Worm (Caenorhabditis elegans) whole organism, L4/young adult: Measurements from ENCODE around the gene Y51A2B.4.

ENCODE experiments used
- dao-5 ChIP-seq: sonication (generic microtip); optimal IDR thresholded peaks from 2 replicates; lab custom pipeline; 2016; ENCODE audit warnings: missing genotype, missing genetic modification characterization, moderate library complexity, missing compliant biosample characterization
- him-1 ChIP-seq: sonication (generic microtip); optimal IDR thresholded peaks from 2 replicates; lab custom pipeline; 2016; ENCODE audit warnings: missing genotype, missing genetic modification reagents, missing genetic modification characterization, missing compliant biosample characterization

DNA sequence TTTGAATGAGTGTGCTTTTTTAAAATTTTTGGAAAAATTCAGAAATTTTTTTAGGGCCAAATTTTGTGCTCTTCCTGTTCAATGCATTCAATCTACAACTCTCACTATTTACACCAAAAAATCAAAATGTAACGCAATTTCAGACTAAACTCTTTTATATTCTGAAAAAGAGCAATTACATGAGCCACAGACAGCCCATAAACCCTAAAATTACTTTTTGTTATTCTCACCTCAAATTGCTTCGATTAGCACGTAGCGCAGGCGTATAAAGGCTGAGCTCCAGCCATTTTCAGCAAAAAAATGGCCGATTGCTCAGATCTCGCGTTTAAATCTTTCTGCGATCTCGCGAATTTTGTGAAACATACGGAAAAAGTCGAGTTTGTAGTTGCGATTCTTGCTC is 42.5 kb upstream of the Y51A2B.4 start, which contains the start of gene srw-82:
- TF ChIP-seq him-1 (tag; lab: Kevin White, UChicago) (no peak), dao-5 (tag; lab: Kevin White, UChicago) (no peak)
